Worm (Caenorhabditis elegans) whole organism, L4/young adult: ENCODE data around the gene F20D6.10.

Experiments
- W03F9.2 ChIP-seq: fragments of 150-350 bp; optimal IDR thresholded peaks from 2 replicates; lab custom pipeline; 2014; ENCODE audit warnings: missing biosample characterization, missing genetic modification characterization
- dao-5 ChIP-seq: sonication (generic microtip); optimal IDR thresholded peaks from 2 replicates; lab custom pipeline; 2016; ENCODE audit warnings: missing genotype, missing genetic modification characterization, moderate library complexity, missing compliant biosample characterization
- him-1 ChIP-seq: sonication (generic microtip); optimal IDR thresholded peaks from 2 replicates; lab custom pipeline; 2016; ENCODE audit warnings: missing genotype, missing genetic modification reagents, missing genetic modification characterization, missing compliant biosample characterization

DNA sequence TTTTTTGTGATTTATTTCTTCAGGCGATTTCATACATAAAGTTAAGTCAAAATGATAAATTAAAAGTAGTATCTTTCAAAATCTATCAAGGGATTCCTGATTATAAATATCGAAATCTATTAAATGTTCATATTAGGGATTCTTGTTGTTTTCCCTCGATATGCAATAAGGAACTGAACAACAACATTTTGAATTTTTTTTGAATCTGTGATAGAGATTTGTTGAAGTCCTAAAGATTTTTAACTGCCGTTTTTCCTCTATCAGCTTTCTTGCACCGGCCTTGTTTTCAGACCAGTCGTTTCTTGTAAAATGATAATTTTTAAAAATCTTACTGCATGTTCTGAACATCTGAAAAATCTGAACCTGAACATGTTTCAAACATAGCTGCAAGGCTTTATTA lies 40.0 kb downstream of the F20D6.10 start:
- no peak for TF ChIP-seq dao-5 (tag; lab: Kevin White, UChicago)
- no peak for TF ChIP-seq W03F9.2
- no peak for TF ChIP-seq him-1 (tag; lab: Kevin White, UChicago)
